Worm (Caenorhabditis elegans) whole organism, mixed stage, embryonic: Measurements from ENCODE around the gene M106.8.

Source experiments
- elt-1 ChIP-seq: sonication (generic microtip); optimal IDR thresholded peaks from 2 replicates; lab custom pipeline; 2017; ENCODE audit warnings: missing genetic modification characterization, mild to moderate bottlenecking, missing compliant biosample characterization, antibody characterized with exemption, moderate library complexity, borderline replicate concordance; ENCODE audit not compliant: insufficient read depth
- mep-1 ChIP-seq: fragments of 150-350 bp; optimal IDR thresholded peaks from 2 replicates; lab custom pipeline; 2017; ENCODE audit warnings: missing biosample characterization, missing genetic modification reagents, missing genetic modification characterization, inconsistent platforms
- nhr-12 ChIP-seq: fragments of 150-350 bp; optimal IDR thresholded peaks from 2 replicates; lab custom pipeline; 2014; ENCODE audit warnings: missing biosample characterization, missing genetic modification characterization
- nhr-237 ChIP-seq: fragments of 150-350 bp; optimal IDR thresholded peaks from 2 replicates; lab custom pipeline; 2014; ENCODE audit warnings: missing biosample characterization, missing genetic modification characterization
- nhr-76 ChIP-seq: sonication (generic microtip); optimal IDR thresholded peaks from 2 replicates; lab custom pipeline; 2017; ENCODE audit warnings: missing biosample characterization, missing genetic modification characterization
- pha-4 ChIP-seq: fragments of 150-350 bp; optimal IDR thresholded peaks from 2 replicates; lab custom pipeline; 2018; ENCODE audit warnings: missing biosample characterization, missing genetic modification reagents, missing genetic modification characterization
- snpc-4 ChIP-seq: fragments of 150-350 bp; optimal IDR thresholded peaks from 2 replicates; lab custom pipeline; 2014; ENCODE audit warnings: missing biosample characterization, missing genetic modification characterization

DNA sequence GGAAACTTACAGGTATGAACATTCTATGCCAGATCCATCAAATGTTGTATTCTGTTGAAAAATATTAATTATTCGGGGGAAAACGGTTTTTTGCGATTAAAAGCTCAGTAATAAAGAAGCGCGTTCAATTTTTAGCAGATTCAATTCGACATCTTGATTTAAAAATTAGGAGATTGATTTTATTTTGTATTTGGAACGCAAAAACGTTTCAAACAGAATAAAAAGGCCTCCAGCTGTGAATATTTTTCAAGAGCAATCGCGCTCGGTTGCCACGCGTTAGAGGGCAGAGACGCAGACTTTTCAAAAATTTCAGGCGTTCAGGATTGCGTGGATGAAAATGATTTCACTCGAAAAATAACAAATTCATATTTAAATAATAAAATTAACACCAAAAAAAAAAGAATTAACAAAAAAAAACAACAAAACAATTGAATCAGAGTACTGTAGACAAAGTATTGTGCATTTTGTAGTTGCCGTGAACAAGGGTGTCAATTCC, 23.5 kb downstream of the M106.8 start, which contains the start of gene R06F6.8:
- TF ChIP-seq snpc-4 (tag; lab: Kevin White, UChicago): no peak
- no peak for TF ChIP-seq nhr-12
- no peak for TF ChIP-seq pha-4 (tag; lab: Kevin White, UChicago)
- TF ChIP-seq nhr-76 (tag; lab: Kevin White, UChicago): no peak
- TF ChIP-seq nhr-237: no peak
- TF ChIP-seq elt-1: no peak
- no peak for TF ChIP-seq mep-1 (tag; lab: Kevin White, UChicago)
